Fruit fly (Drosophila melanogaster) whole organism, wandering third instar larva: ENCODE data around the gene mei-217.

Experiments used
- Abd-B ChIP-seq: fragments of >200 bp; optimal IDR thresholded peaks from 2 replicates; lab custom pipeline; 2017; ENCODE audit warnings: missing biosample characterization, missing genetic modification characterization
- CG32264 ChIP-seq: fragments of 200-800 bp; sonication (Bioruptor generic); optimal IDR thresholded peaks from 2 replicates; lab custom pipeline; 2016; ENCODE audit warnings: missing biosample characterization, missing genetic modification characterization
- CG9705 ChIP-seq: fragments of 200-800 bp; sonication (Bioruptor generic); optimal IDR thresholded peaks from 2 replicates; lab custom pipeline; 2018; ENCODE audit warnings: missing biosample characterization, mild to moderate bottlenecking, missing genetic modification characterization
- CrebA ChIP-seq: fragments of 200-800 bp; sonication (Bioruptor generic); optimal IDR thresholded peaks from 2 replicates; lab custom pipeline; 2016; ENCODE audit warnings: missing biosample characterization, mild to moderate bottlenecking, missing genetic modification characterization, borderline replicate concordance
- Dfd ChIP-seq: fragments of >200 bp; optimal IDR thresholded peaks from 2 replicates; lab custom pipeline; 2017; ENCODE audit warnings: missing biosample characterization, missing genetic modification characterization
- Dif ChIP-seq: fragments of 200-275, 200-300 bp; sonication (Bioruptor generic); optimal IDR thresholded peaks from 2 replicates; lab custom pipeline; 2018; ENCODE audit warnings: missing biosample characterization, missing genetic modification characterization; ENCODE audit not compliant: partially characterized antibody
- GATAd ChIP-seq: sonication (Bioruptor generic); optimal IDR thresholded peaks from 2 replicates; lab custom pipeline; 2016; ENCODE audit warnings: missing biosample characterization, missing genetic modification characterization
- HLH106 ChIP-seq: fragments of 200-800 bp; optimal IDR thresholded peaks from 3 replicates; lab custom pipeline; 2019; ENCODE audit warnings: missing biosample characterization, mild to moderate bottlenecking, missing genetic modification characterization, moderate library complexity
- Hnf4 ChIP-seq: fragments of 200-800 bp; sonication (Bioruptor generic); optimal IDR thresholded peaks from 2 replicates; lab custom pipeline; 2016; ENCODE audit warnings: missing biosample characterization, mild to moderate bottlenecking, missing genetic modification characterization
- Hr78 ChIP-seq: fragments of >200 bp; optimal IDR thresholded peaks from 2 replicates; lab custom pipeline; 2017; ENCODE audit warnings: missing biosample characterization, missing genetic modification characterization
- Hr83 ChIP-seq: fragments of 200-300 bp; sonication (Bioruptor generic); optimal IDR thresholded peaks from 2 replicates; lab custom pipeline; 2016; ENCODE audit warnings: missing biosample characterization, mild to moderate bottlenecking, missing genetic modification characterization, moderate library complexity; ENCODE audit not compliant: poor library complexity, severe bottlenecking
- Jra ChIP-seq: sonication (Bioruptor generic); optimal IDR thresholded peaks from 2 replicates; lab custom pipeline; 2016; ENCODE audit warnings: missing biosample characterization, missing genetic modification characterization
- Mio ChIP-seq: sonication (Bioruptor generic); optimal IDR thresholded peaks from 2 replicates; lab custom pipeline; 2016; ENCODE audit warnings: missing biosample characterization, missing genetic modification characterization
- Myc ChIP-seq: fragments of >200 bp; optimal IDR thresholded peaks from 2 replicates; lab custom pipeline; 2017
- N ChIP-seq: fragments of >200 bp; optimal IDR thresholded peaks from 2 replicates; lab custom pipeline; 2018; ENCODE audit warnings: missing biosample characterization, missing external identifiers, missing genetic modification characterization
- OdsH ChIP-seq: fragments of 200-800 bp; sonication (Bioruptor generic); optimal IDR thresholded peaks from 2 replicates; lab custom pipeline; 2016; ENCODE audit warnings: missing biosample characterization, mild to moderate bottlenecking, missing genetic modification characterization
- Rel ChIP-seq, 2 experiments: fragments of 200-800 bp; sonication (Bioruptor generic) in 1 of 2; optimal IDR thresholded peaks; 2 replicates in 1 of 2; 3 replicates in 1 of 2; lab custom pipeline; 2016 to 2019; ENCODE audit warnings: mild to moderate bottlenecking in 2 of 2, missing biosample characterization in 2 of 2, missing genetic modification characterization in 2 of 2, moderate library complexity in 1 of 2
- Sp1 ChIP-seq: fragments of 200-800 bp; sonication (Bioruptor generic); optimal IDR thresholded peaks from 3 replicates; lab custom pipeline; 2019; ENCODE audit warnings: missing biosample characterization, mild to moderate bottlenecking, missing genetic modification characterization, moderate library complexity
- Vsx2 ChIP-seq: fragments of 200-300, 225-300 bp; sonication (Bioruptor generic); optimal IDR thresholded peaks from 2 replicates; lab custom pipeline; 2018; ENCODE audit warnings: missing biosample characterization, missing genetic modification characterization; ENCODE audit not compliant: partially characterized antibody
- br ChIP-seq: fragments of 200-800 bp; sonication (Bioruptor generic); optimal IDR thresholded peaks from 2 replicates; lab custom pipeline; 2016; ENCODE audit warnings: missing biosample characterization, missing genetic modification characterization
- brk ChIP-seq: fragments of 200-800 bp; sonication (Bioruptor generic); optimal IDR thresholded peaks from 2 replicates; lab custom pipeline; 2016; ENCODE audit warnings: missing biosample characterization, mild to moderate bottlenecking, missing genetic modification characterization
- dl ChIP-seq, 2 experiments: fragments of 175-275, 200-275 bp in 1 of 2; fragments of 200-275 bp in 1 of 2; sonication (Bioruptor generic); optimal IDR thresholded peaks; lab custom pipeline; 2018; ENCODE audit warnings: mild to moderate bottlenecking in 2 of 2, missing biosample characterization in 2 of 2, missing genetic modification characterization in 2 of 2, moderate library complexity in 2 of 2; ENCODE audit not compliant: partially characterized antibody in 2 of 2, insufficient read depth in 1 of 2
- dmrt93B ChIP-seq: fragments of 200-800 bp; sonication (Bioruptor generic); optimal IDR thresholded peaks from 2 replicates; lab custom pipeline; 2018; ENCODE audit warnings: missing biosample characterization, mild to moderate bottlenecking, missing genetic modification characterization
- dsf ChIP-seq: sonication (Bioruptor generic); optimal IDR thresholded peaks from 2 replicates; lab custom pipeline; 2016; ENCODE audit warnings: missing biosample characterization, missing genetic modification characterization, borderline replicate concordance
- ey ChIP-seq: fragments of 200-800 bp; sonication (Bioruptor generic); optimal IDR thresholded peaks from 2 replicates; lab custom pipeline; 2016; ENCODE audit warnings: missing biosample characterization, missing genetic modification characterization
- foxo ChIP-seq, 2 experiments: fragments of 200-800 bp; sonication (Bioruptor generic); optimal IDR thresholded peaks; 2 replicates in 1 of 2; 3 replicates in 1 of 2; lab custom pipeline; 2016 to 2017; ENCODE audit warnings: missing biosample characterization in 2 of 2, missing genetic modification characterization in 2 of 2
- h ChIP-seq: fragments of 200-800 bp; sonication (Bioruptor generic); optimal IDR thresholded peaks from 3 replicates; lab custom pipeline; 2016; ENCODE audit warnings: missing biosample characterization, mild to moderate bottlenecking, missing genetic modification characterization
- jim ChIP-seq: fragments of 175-275, 200-325 bp; sonication (Bioruptor generic); optimal IDR thresholded peaks from 2 replicates; lab custom pipeline; 2016; ENCODE audit warnings: missing biosample characterization, mild to moderate bottlenecking, missing genetic modification characterization
- lola ChIP-seq: fragments of >200 bp; optimal IDR thresholded peaks from 2 replicates; lab custom pipeline; 2017; ENCODE audit warnings: missing biosample characterization, missing genetic modification characterization
- pan ChIP-seq: fragments of >200 bp; optimal IDR thresholded peaks from 2 replicates; lab custom pipeline; 2017
- psq ChIP-seq: fragments of 200-800 bp; sonication (Bioruptor generic); optimal IDR thresholded peaks from 3 replicates; lab custom pipeline; 2017; ENCODE audit warnings: missing biosample characterization, mild to moderate bottlenecking, missing genetic modification characterization, moderate library complexity
- rgr ChIP-seq: fragments of 200-800 bp; sonication (Bioruptor generic); optimal IDR thresholded peaks from 3 replicates; lab custom pipeline; 2016; ENCODE audit warnings: missing biosample characterization, mild to moderate bottlenecking, missing genetic modification characterization
- sage ChIP-seq: fragments of 200-800 bp; sonication (Bioruptor generic); optimal IDR thresholded peaks from 2 replicates; lab custom pipeline; 2016; ENCODE audit warnings: missing biosample characterization, mild to moderate bottlenecking, missing genetic modification characterization
- sv ChIP-seq: fragments of 200-800 bp; sonication (Bioruptor generic); optimal IDR thresholded peaks from 3 replicates; lab custom pipeline; 2016; ENCODE audit warnings: missing biosample characterization, missing genetic modification characterization
- tai ChIP-seq: sonication (Bioruptor generic); optimal IDR thresholded peaks from 2 replicates; lab custom pipeline; 2016; ENCODE audit warnings: missing biosample characterization, missing genetic modification characterization
- usp ChIP-seq: fragments of >200 bp; optimal IDR thresholded peaks from 2 replicates; lab custom pipeline; 2017; ENCODE audit warnings: missing biosample characterization, missing genetic modification characterization
- woc ChIP-seq: sonication (Bioruptor generic); optimal IDR thresholded peaks from 2 replicates; lab custom pipeline; 2016; ENCODE audit warnings: missing biosample characterization, mild to moderate bottlenecking, missing genetic modification characterization

The mei-217 gene

dm6 chrX:17147983-17148637, 5.3 kb upstream of the mei-217 start, which contains the start of gene RpS5a (continued):
- TF ChIP-seq Mio (GFP tag; lab: Kevin White, UChicago): no peak

DNA sequence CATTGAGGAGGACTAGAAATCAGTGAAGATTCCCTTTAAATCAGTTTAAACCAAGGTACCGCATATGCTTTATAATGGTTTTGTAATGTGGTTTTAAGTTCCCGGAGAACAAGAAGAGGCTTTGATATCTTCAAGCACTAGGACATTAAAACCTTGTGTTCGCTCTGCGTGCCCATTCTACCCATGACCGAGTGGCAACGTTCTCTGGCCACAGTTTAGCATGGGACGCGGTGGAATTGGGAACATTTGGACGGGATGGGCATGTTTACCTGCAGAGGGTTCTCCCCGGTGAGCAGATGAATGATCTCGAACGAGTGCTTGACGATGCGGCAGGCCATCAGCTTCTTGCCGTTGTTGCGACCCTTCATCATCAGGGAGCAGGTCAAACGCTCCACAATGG, 3.7 kb upstream of the mei-217 start:
- no peak for TF ChIP-seq Sp1 (GFP tag; lab: Kevin White, UChicago)
- TF ChIP-seq brk (GFP tag; lab: Kevin White, UChicago): no peak
- no peak for TF ChIP-seq ey (GFP tag; lab: Kevin White, UChicago)
- TF ChIP-seq pan (lab: Kevin White, UChicago): no peak
- no peak for TF ChIP-seq Hr83 (GFP tag; lab: Kevin White, UChicago)
- TF ChIP-seq Mio (GFP tag; lab: Kevin White, UChicago): no peak
- TF ChIP-seq CG32264 (GFP tag; lab: Kevin White, UChicago): no peak
- no peak for TF ChIP-seq woc (GFP tag; lab: Kevin White, UChicago)
- no peak for TF ChIP-seq OdsH (GFP tag; lab: Kevin White, UChicago)
- no peak for TF ChIP-seq N (GFP tag; lab: Kevin White, UChicago)
- no peak for TF ChIP-seq tai (GFP tag; lab: Kevin White, UChicago)
- TF ChIP-seq sv: no peak
- no peak for TF ChIP-seq Dif
- TF ChIP-seq br (GFP tag; lab: Kevin White, UChicago): no peak
- no peak for TF ChIP-seq Vsx2 (GFP tag; lab: Kevin White, UChicago)
- TF ChIP-seq rgr (GFP tag; lab: Kevin White, UChicago): no peak
- TF ChIP-seq jim (GFP tag; lab: Kevin White, UChicago): no peak
- no peak for TF ChIP-seq CG9705 (GFP tag; lab: Kevin White, UChicago)
- TF ChIP-seq foxo (GFP tag; optimal IDR thresholded peaks at IDR 0.05; lab: Kevin White, UChicago): no peak
- no peak for TF ChIP-seq sage (GFP tag; lab: Kevin White, UChicago)

dm6 chrX:17132685-17133084, 10.1 kb downstream of the mei-217 start:
- no peak for TF ChIP-seq Sp1 (GFP tag; lab: Kevin White, UChicago)
- TF ChIP-seq Hr78: no peak

dm6 chrX:17129733-17130466, 12.9 kb downstream of the mei-217 start:
- TF ChIP-seq CrebA (GFP tag; lab: Kevin White, UChicago) (no peak), Vsx2 (GFP tag; lab: Kevin White, UChicago) (no peak), foxo (GFP tag; optimal IDR thresholded peaks at IDR 0.05; lab: Kevin White, UChicago) (peak in 1 of 2 experiments; percentile 74), h (peak; percentile 68), sv (peak; percentile 24), dl (GFP tag; optimal IDR thresholded peaks at IDR 0.05; lab: Kevin White, UChicago; ENCODE audit: insufficient read depth in 1 of 2, partially characterized antibody in 2 of 2) (no peak), CG32264 (GFP tag; lab: Kevin White, UChicago) (no peak), Jra (peak; percentile 11), Sp1 (GFP tag; lab: Kevin White, UChicago) (peak; percentile 70), Rel (GFP tag; optimal IDR thresholded peaks at IDR 0.05; lab: Kevin White, UChicago) (no peak), Rel (tag; optimal IDR thresholded peaks at IDR 0.05; lab: Kevin White, UChicago) (peak; percentile 38), Hr83 (GFP tag; lab: Kevin White, UChicago) (peak; percentile 3), Dfd (GFP tag; lab: Kevin White, UChicago) (no peak), Hr78 (no peak), ey (GFP tag; lab: Kevin White, UChicago) (no peak), OdsH (GFP tag; lab: Kevin White, UChicago) (peak; percentile 71), tai (GFP tag; lab: Kevin White, UChicago) (no peak), psq (GFP tag; lab: Kevin White, UChicago) (peak; percentile 69), Mio (GFP tag; lab: Kevin White, UChicago) (no peak), Myc (lab: Kevin White, UChicago) (no peak), usp (GFP tag; lab: Kevin White, UChicago) (no peak), lola (GFP tag; lab: Kevin White, UChicago) (no peak), CG9705 (GFP tag; lab: Kevin White, UChicago) (no peak), dsf (GFP tag; lab: Kevin White, UChicago) (no peak), br (GFP tag; lab: Kevin White, UChicago) (peak; percentile 31), rgr (GFP tag; lab: Kevin White, UChicago) (peak; percentile 75), N (GFP tag; lab: Kevin White, UChicago) (no peak), sage (GFP tag; lab: Kevin White, UChicago) (peak; percentile 19), jim (GFP tag; lab: Kevin White, UChicago) (no peak), GATAd (no peak), brk (GFP tag; lab: Kevin White, UChicago) (no peak), dmrt93B (GFP tag; lab: Kevin White, UChicago) (no peak), pan (lab: Kevin White, UChicago) (no peak), woc (GFP tag; lab: Kevin White, UChicago) (no peak), HLH106 (tag; lab: Kevin White, UChicago) (peak; percentile 63), Dif (peak; percentile 60), Abd-B (no peak), Hnf4 (peak; percentile 33)
